Worm (Caenorhabditis elegans) whole organism, late embryonic: ENCODE measurements around the gene F43C11.7.

ENCODE experiments used
- C08G9.2 ChIP-seq: sonication (generic microtip); optimal IDR thresholded peaks from 2 replicates; lab custom pipeline; 2016; ENCODE audit warnings: mild to moderate bottlenecking, missing genetic modification characterization, moderate library complexity, missing compliant biosample characterization
- K02D7.2 ChIP-seq: sonication (generic microtip); optimal IDR thresholded peaks from 2 replicates; lab custom pipeline; 2017; ENCODE audit warnings: mild to moderate bottlenecking, missing genetic modification characterization, missing compliant biosample characterization
- K09A11.1 ChIP-seq: sonication (generic microtip); optimal IDR thresholded peaks from 2 replicates; lab custom pipeline; 2017; ENCODE audit warnings: antibody characterized with exemption, mild to moderate bottlenecking, missing genetic modification characterization, missing compliant biosample characterization; ENCODE audit not compliant: insufficient read depth
- ama-1 ChIP-seq: fragments of 150-350 bp; optimal IDR thresholded peaks from 2 replicates; lab custom pipeline; 2014
- ceh-18 ChIP-seq: sonication (generic microtip); optimal IDR thresholded peaks from 2 replicates; lab custom pipeline; 2016; ENCODE audit warnings: missing genetic modification characterization, missing compliant biosample characterization
- ceh-2 ChIP-seq: sonication (generic microtip); optimal IDR thresholded peaks from 2 replicates; lab custom pipeline; 2016; ENCODE audit warnings: missing genotype, missing genetic modification characterization, missing compliant biosample characterization
- ceh-24 ChIP-seq: sonication (generic microtip); optimal IDR thresholded peaks from 2 replicates; lab custom pipeline; 2016; ENCODE audit warnings: mild to moderate bottlenecking, missing genetic modification characterization, missing compliant biosample characterization
- ceh-34 ChIP-seq: sonication (generic microtip); optimal IDR thresholded peaks from 2 replicates; lab custom pipeline; 2016; ENCODE audit warnings: mild to moderate bottlenecking, missing genetic modification characterization, missing compliant biosample characterization
- ceh-45 ChIP-seq: fragments of 200-800 bp; sonication (Bioruptor generic); IDR thresholded peaks from 2 replicates; pipeline ENCODE4 v1.3.6; 2022; ENCODE audit warnings: missing genetic modification reagents, missing genetic modification characterization, missing compliant biosample characterization
- ceh-48 ChIP-seq: sonication (generic microtip); optimal IDR thresholded peaks from 2 replicates; lab custom pipeline; 2016; ENCODE audit warnings: missing genetic modification characterization, inconsistent platforms, missing compliant biosample characterization
- ceh-9 ChIP-seq: sonication (generic microtip); optimal IDR thresholded peaks from 2 replicates; lab custom pipeline; 2016; ENCODE audit warnings: mild to moderate bottlenecking, missing genetic modification characterization, inconsistent platforms, missing compliant biosample characterization
- dmd-4 ChIP-seq: sonication (generic microtip); optimal IDR thresholded peaks from 2 replicates; lab custom pipeline; 2016; ENCODE audit warnings: borderline replicate concordance, missing genetic modification characterization, missing compliant biosample characterization
- elt-2 ChIP-seq: sonication (generic microtip); optimal IDR thresholded peaks from 2 replicates; lab custom pipeline; 2016; ENCODE audit warnings: missing genetic modification reagents, missing genetic modification characterization, missing compliant biosample characterization
- elt-4 ChIP-seq: sonication (generic microtip); optimal IDR thresholded peaks from 2 replicates; lab custom pipeline; 2016; ENCODE audit warnings: missing genetic modification characterization, missing compliant biosample characterization
- fax-1 ChIP-seq: sonication (generic microtip); optimal IDR thresholded peaks from 2 replicates; lab custom pipeline; 2016; ENCODE audit warnings: missing genotype, missing genetic modification characterization, missing compliant biosample characterization
- fkh-6 ChIP-seq: sonication (generic microtip); optimal IDR thresholded peaks from 2 replicates; lab custom pipeline; 2016; ENCODE audit warnings: missing genetic modification characterization, missing compliant biosample characterization
- hlh-13 ChIP-seq: fragments of 200-800 bp; sonication (Bioruptor generic); optimal IDR thresholded peaks from 2 replicates; lab custom pipeline; 2018; ENCODE audit warnings: mild to moderate bottlenecking, missing genetic modification characterization, missing compliant biosample characterization
- hlh-6 ChIP-seq: sonication (generic microtip); optimal IDR thresholded peaks from 2 replicates; lab custom pipeline; 2016; ENCODE audit warnings: missing genotype, missing genetic modification characterization, missing compliant biosample characterization
- hlh-8 ChIP-seq: sonication (generic microtip); optimal IDR thresholded peaks from 2 replicates; lab custom pipeline; 2016; ENCODE audit warnings: missing genotype, missing genetic modification characterization, missing compliant biosample characterization
- lim-6 ChIP-seq: sonication (generic microtip); optimal IDR thresholded peaks from 2 replicates; lab custom pipeline; 2016; ENCODE audit warnings: missing genetic modification characterization, missing compliant biosample characterization
- lin-11 ChIP-seq: fragments of 200-800 bp; sonication (Bioruptor generic); optimal IDR thresholded peaks from 2 replicates; lab custom pipeline; 2018; ENCODE audit warnings: mild to moderate bottlenecking, missing genetic modification characterization, missing compliant biosample characterization
- mec-3 ChIP-seq: sonication (generic microtip); optimal IDR thresholded peaks from 2 replicates; lab custom pipeline; 2016; ENCODE audit warnings: borderline replicate concordance, missing genetic modification characterization, missing compliant biosample characterization
- nhr-11 ChIP-seq: fragments of 150-350 bp; optimal IDR thresholded peaks from 2 replicates; lab custom pipeline; 2014; ENCODE audit warnings: missing biosample characterization, missing genetic modification characterization
- pat-9 ChIP-seq: fragments of 200-800 bp; sonication (Bioruptor generic); optimal IDR thresholded peaks from 2 replicates; lab custom pipeline; 2018; ENCODE audit warnings: mild to moderate bottlenecking, missing genetic modification characterization, moderate library complexity, missing compliant biosample characterization
- pha-4 ChIP-seq: fragments of 150-350 bp; optimal IDR thresholded peaks from 2 replicates; lab custom pipeline; 2018; ENCODE audit warnings: missing biosample characterization, missing genetic modification reagents, missing genetic modification characterization
- pqm-1 ChIP-seq: sonication (generic microtip); optimal IDR thresholded peaks from 2 replicates; lab custom pipeline; 2016; ENCODE audit warnings: missing genetic modification characterization, missing compliant biosample characterization
- rnt-1 ChIP-seq: sonication (generic microtip); optimal IDR thresholded peaks from 2 replicates; lab custom pipeline; 2016; ENCODE audit warnings: missing genetic modification characterization, missing compliant biosample characterization
- sox-4 ChIP-seq: sonication (generic microtip); optimal IDR thresholded peaks from 2 replicates; lab custom pipeline; 2017; ENCODE audit warnings: mild to moderate bottlenecking, missing genetic modification characterization, inconsistent platforms, missing compliant biosample characterization
- ttx-3 ChIP-seq: sonication (generic microtip); optimal IDR thresholded peaks from 2 replicates; lab custom pipeline; 2016; ENCODE audit warnings: missing genetic modification reagents, missing genetic modification characterization, missing compliant biosample characterization
- unc-42 ChIP-seq: sonication (generic microtip); optimal IDR thresholded peaks from 2 replicates; lab custom pipeline; 2016; ENCODE audit warnings: missing genotype, missing genetic modification characterization, missing compliant biosample characterization
- unc-55 ChIP-seq: sonication (generic microtip); optimal IDR thresholded peaks from 2 replicates; lab custom pipeline; 2017; ENCODE audit warnings: missing biosample characterization, missing genetic modification reagents, missing genetic modification characterization
- unc-86 ChIP-seq: sonication (generic microtip); optimal IDR thresholded peaks from 2 replicates; lab custom pipeline; 2016; ENCODE audit warnings: missing genetic modification characterization, missing compliant biosample characterization
- ztf-16 ChIP-seq: sonication (generic microtip); optimal IDR thresholded peaks from 2 replicates; lab custom pipeline; 2017; ENCODE audit warnings: missing genetic modification characterization, missing compliant biosample characterization

Gene F43C11.7

DNA sequence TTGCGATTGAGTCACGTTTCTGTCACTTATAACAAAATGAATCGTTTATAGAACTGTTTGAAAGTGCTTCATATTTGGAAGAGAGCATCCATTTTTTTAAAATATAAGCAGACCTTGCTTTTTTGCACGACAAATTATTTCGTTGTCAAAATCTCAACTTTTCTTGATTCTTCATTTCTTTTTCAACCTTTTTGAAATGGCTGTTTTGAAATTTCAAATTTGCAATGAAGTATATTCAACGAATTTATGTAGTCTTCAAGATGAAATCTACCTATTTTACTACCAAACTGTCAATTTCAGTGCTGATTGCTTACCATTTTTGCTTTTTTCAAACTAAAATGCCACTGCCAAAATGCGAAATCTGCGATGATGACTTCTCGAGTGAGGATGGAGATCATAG is 29.0 kb upstream of the F43C11.7 start, which contains the start of gene B0281.3:
Gene B0281.3, plus strand, starts transcription at position 301 of the 400 bp plus-strand sequence.
- TF ChIP-seq ceh-18 (tag; lab: Kevin White, UChicago), result no peak
- no peak for TF ChIP-seq rnt-1 (tag; lab: Kevin White, UChicago)
- no peak for TF ChIP-seq pat-9 (tag; lab: Kevin White, UChicago)
- no peak for TF ChIP-seq mec-3 (tag; lab: Kevin White, UChicago)
- no peak for TF ChIP-seq pqm-1 (tag; lab: Kevin White, UChicago)
- TF ChIP-seq K09A11.1 (tag; lab: Kevin White, UChicago), result no peak
- no peak for TF ChIP-seq C08G9.2 (tag; lab: Kevin White, UChicago)
- TF ChIP-seq pha-4, result no peak
- no peak for TF ChIP-seq hlh-8 (tag; lab: Kevin White, UChicago)
- no peak for TF ChIP-seq ceh-9 (tag; lab: Kevin White, UChicago)
- no peak for TF ChIP-seq ceh-34 (tag; lab: Kevin White, UChicago)
- no peak for TF ChIP-seq elt-4 (tag; lab: Kevin White, UChicago)
- TF ChIP-seq ztf-16 (tag; lab: Kevin White, UChicago), result no peak

DNA sequence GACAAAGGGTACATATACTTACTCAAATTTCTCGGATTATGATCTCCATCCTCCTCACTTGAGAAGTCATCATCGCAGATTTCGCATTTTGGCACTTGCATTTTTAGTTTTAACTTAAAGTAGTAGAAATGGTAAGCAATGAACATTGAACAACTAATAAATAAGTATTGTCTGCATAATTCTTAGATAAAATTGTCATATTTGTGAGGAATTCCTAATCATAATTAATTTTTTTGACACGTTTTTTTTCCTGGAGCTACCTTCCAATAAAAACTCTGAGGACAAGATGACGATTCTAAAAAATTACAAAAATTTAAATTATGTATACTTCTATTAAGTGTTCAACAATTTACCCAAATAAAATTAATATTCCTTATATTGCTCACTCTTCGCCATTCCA is 22.9 kb upstream of the F43C11.7 start, which contains the start of the genes trim-21 and B0281.1:
Gene trim-21, minus strand, starts transcription at position 101 of the 400 bp plus-strand sequence.
Gene B0281.1, plus strand, starts transcription at position 321 of the 400 bp plus-strand sequence.
- TF ChIP-seq ceh-48 (tag; lab: Kevin White, UChicago) (no peak), ceh-9 (tag; lab: Kevin White, UChicago) (no peak), fkh-6 (tag; lab: Kevin White, UChicago) (no peak), sox-4 (tag; lab: Kevin White, UChicago) (no peak), dmd-4 (tag; lab: Kevin White, UChicago) (no peak), K02D7.2 (tag; lab: Kevin White, UChicago) (no peak), unc-42 (no peak), lim-6 (no peak), ceh-2 (tag; lab: Kevin White, UChicago) (no peak), pha-4 (no peak)
- TF ChIP-seq, all 69 proteins: peak for 0

ce11 chrII:2317883-2318357 is 17.8 kb upstream of the F43C11.7 start, which contains the start of the genes ZK1240.5 and ZK1240.9:
Gene ZK1240.5 (minus strand): TSS chrII:2317933.
Gene ZK1240.9 (plus strand): TSS chrII:2318189.
- TF ChIP-seq ceh-24, result no peak
- no peak for TF ChIP-seq ceh-9 (tag; lab: Kevin White, UChicago)
- TF ChIP-seq lin-11 (tag; lab: Kevin White, UChicago), result no peak
- no peak for TF ChIP-seq unc-55 (GFP tag; lab: Kevin White, UChicago)
- TF ChIP-seq ceh-34 (tag; lab: Kevin White, UChicago), result no peak
- no peak for TF ChIP-seq lim-6
- no peak for TF ChIP-seq hlh-6 (tag; lab: Kevin White, UChicago)
- TF ChIP-seq mec-3 (tag; lab: Kevin White, UChicago), result no peak
- TF ChIP-seq ttx-3 (tag; lab: Kevin White, UChicago), result no peak
- no peak for TF ChIP-seq nhr-11 (tag; lab: Kevin White, UChicago)
- no peak for TF ChIP-seq fax-1 (tag; lab: Kevin White, UChicago)
- TF ChIP-seq hlh-13 (GFP tag; lab: Kevin White, UChicago), result no peak
- no peak for TF ChIP-seq elt-2
- TF ChIP-seq ceh-45 (GFP tag; lab: Robert Waterston, UW), result no peak
- TF ChIP-seq unc-86, result no peak
- no peak for TF ChIP-seq K09A11.1 (tag; lab: Kevin White, UChicago)

ce11 chrII:2320097-2320496 is 15.6 kb upstream of the F43C11.7 start, which contains the start of gene ZK1240.3:
Gene ZK1240.3 (plus strand): TSS chrII:2320334.
- TF ChIP-seq ama-1 (lab: Kevin White, UChicago) (no peak), elt-2 (peak; percentile 17), unc-55 (GFP tag; lab: Kevin White, UChicago) (no peak), C08G9.2 (tag; lab: Kevin White, UChicago) (no peak)
